Worm (Caenorhabditis elegans) whole organism, L2 larva: ENCODE results near the gene srbc-75.
"Not testable (repeated sequence)": the region's sequence is repeated elsewhere in the genome, so short reads cannot be mapped to it uniquely, and the experiment has no call there.

Source experiments
- F13H6.1 ChIP-seq: sonication (generic microtip); optimal IDR thresholded peaks from 2 replicates; lab custom pipeline; 2016; ENCODE audit warnings: missing genetic modification characterization, missing compliant biosample characterization
- R02D3.7 ChIP-seq: fragments of 150-350 bp; optimal IDR thresholded peaks from 2 replicates; lab custom pipeline; 2014; ENCODE audit warnings: missing biosample characterization, missing genetic modification characterization
- Y55F3AM.14 ChIP-seq: fragments of 200-800 bp; sonication (Bioruptor generic); optimal IDR thresholded peaks from 2 replicates; lab custom pipeline; 2018; ENCODE audit warnings: mild to moderate bottlenecking, missing genetic modification characterization, missing compliant biosample characterization
- ZK546.5 ChIP-seq: sonication (generic microtip); optimal IDR thresholded peaks from 2 replicates; lab custom pipeline; 2017; ENCODE audit warnings: missing biosample characterization, missing genetic modification characterization
- aly-2 ChIP-seq: fragments of 150-350 bp; optimal IDR thresholded peaks from 2 replicates; lab custom pipeline; 2014; ENCODE audit warnings: missing biosample characterization, missing genetic modification characterization
- ceh-16 ChIP-seq: fragments of 150-350 bp; optimal IDR thresholded peaks from 2 replicates; lab custom pipeline; 2014; ENCODE audit warnings: missing biosample characterization, missing genetic modification characterization
- ceh-82 ChIP-seq: fragments of 150-350 bp; optimal IDR thresholded peaks from 2 replicates; lab custom pipeline; 2014; ENCODE audit warnings: missing biosample characterization, missing genetic modification characterization
- crh-2 ChIP-seq: sonication (generic microtip); optimal IDR thresholded peaks from 2 replicates; lab custom pipeline; 2017; ENCODE audit warnings: missing biosample characterization, missing genetic modification characterization
- dmd-4 ChIP-seq: sonication (generic microtip); optimal IDR thresholded peaks from 2 replicates; lab custom pipeline; 2017; ENCODE audit warnings: missing biosample characterization, missing genetic modification characterization
- elt-3 ChIP-seq: sonication (generic microtip); optimal IDR thresholded peaks from 2 replicates; lab custom pipeline; 2017; ENCODE audit warnings: missing biosample characterization, missing genetic modification characterization
- gmeb-1 ChIP-seq: fragments of 150-350 bp; optimal IDR thresholded peaks from 2 replicates; lab custom pipeline; 2014; ENCODE audit warnings: missing biosample characterization, missing genetic modification characterization
- lin-13 ChIP-seq: fragments of 150-350 bp; optimal IDR thresholded peaks from 2 replicates; lab custom pipeline; 2014; ENCODE audit warnings: missing biosample characterization, missing genetic modification reagents, missing genetic modification characterization
- lsy-2 ChIP-seq, 2 experiments: fragments of 150-350 bp in 1 of 2; sonication (generic microtip) in 1 of 2; optimal IDR thresholded peaks; 2 replicates each; lab custom pipeline; 2014 to 2017; ENCODE audit warnings: missing biosample characterization in 2 of 2, missing genetic modification characterization in 2 of 2
- mab-5 ChIP-seq: fragments of 150-350 bp; optimal IDR thresholded peaks from 2 replicates; lab custom pipeline; 2014; ENCODE audit warnings: missing biosample characterization, missing genetic modification characterization
- nhr-11 ChIP-seq: fragments of 150-350 bp; optimal IDR thresholded peaks from 2 replicates; lab custom pipeline; 2014; ENCODE audit warnings: missing biosample characterization, missing genetic modification characterization
- nhr-12 ChIP-seq: fragments of 150-350 bp; optimal IDR thresholded peaks from 2 replicates; lab custom pipeline; 2014; ENCODE audit warnings: missing biosample characterization, missing genetic modification characterization
- nhr-129 ChIP-seq: fragments of 150-350 bp; optimal IDR thresholded peaks from 2 replicates; lab custom pipeline; 2014; ENCODE audit warnings: missing biosample characterization, missing genetic modification characterization
- nhr-21 ChIP-seq: fragments of 150-350 bp; optimal IDR thresholded peaks from 2 replicates; lab custom pipeline; 2014; ENCODE audit warnings: missing biosample characterization, missing genetic modification characterization
- nhr-23 ChIP-seq: fragments of 150-350 bp; optimal IDR thresholded peaks from 2 replicates; lab custom pipeline; 2014; ENCODE audit warnings: missing biosample characterization, missing genetic modification reagents, missing genetic modification characterization
- nhr-237 ChIP-seq: fragments of 150-350 bp; optimal IDR thresholded peaks from 2 replicates; lab custom pipeline; 2014; ENCODE audit warnings: missing biosample characterization, missing genetic modification characterization
- nhr-6 ChIP-seq: fragments of 150-350 bp; optimal IDR thresholded peaks from 2 replicates; lab custom pipeline; 2014; ENCODE audit warnings: missing biosample characterization, missing genetic modification characterization
- nhr-77 ChIP-seq: fragments of 150-350 bp; optimal IDR thresholded peaks from 2 replicates; lab custom pipeline; 2014; ENCODE audit warnings: missing biosample characterization, missing genetic modification characterization
- sem-4 ChIP-seq: fragments of 150-350 bp; optimal IDR thresholded peaks from 2 replicates; lab custom pipeline; 2014; ENCODE audit warnings: missing biosample characterization, missing genetic modification reagents, missing genetic modification characterization
- skn-1 ChIP-seq: sonication (generic microtip); optimal IDR thresholded peaks from 2 replicates; lab custom pipeline; 2017; ENCODE audit warnings: missing biosample characterization, missing genetic modification characterization
- sma-3 ChIP-seq: sonication (generic microtip); optimal IDR thresholded peaks from 2 replicates; lab custom pipeline; 2016; ENCODE audit warnings: missing genetic modification reagents, missing genetic modification characterization, missing compliant biosample characterization
- snpc-4 ChIP-seq: fragments of 150-350 bp; optimal IDR thresholded peaks from 2 replicates; lab custom pipeline; 2014; ENCODE audit warnings: missing biosample characterization, missing genetic modification characterization
- unc-39 ChIP-seq: fragments of 150-350 bp; optimal IDR thresholded peaks from 2 replicates; lab custom pipeline; 2014; ENCODE audit warnings: missing biosample characterization, missing genetic modification characterization
- unc-55 ChIP-seq: fragments of 150-350 bp; sonication (generic microtip); optimal IDR thresholded peaks from 3 replicates; lab custom pipeline; 2014; ENCODE audit warnings: missing biosample characterization, missing genetic modification reagents, missing genetic modification characterization
- zag-1 ChIP-seq: fragments of 150-350 bp; optimal IDR thresholded peaks from 2 replicates; lab custom pipeline; 2014; ENCODE audit warnings: missing biosample characterization, missing genetic modification characterization
- ztf-1 ChIP-seq: fragments of 200-800 bp; sonication (Bioruptor generic); conservative IDR thresholded peaks from 2 replicates; pipeline ENCODE4 v1.3.6; 2022; ENCODE audit warnings: missing genetic modification characterization, missing compliant biosample characterization
- ztf-11 ChIP-seq: sonication (generic microtip); optimal IDR thresholded peaks from 2 replicates; lab custom pipeline; 2017; ENCODE audit warnings: missing biosample characterization, missing genetic modification characterization
- ztf-4 ChIP-seq: fragments of 150-350 bp; optimal IDR thresholded peaks from 2 replicates; lab custom pipeline; 2014; ENCODE audit warnings: missing biosample characterization, missing genetic modification characterization

The srbc-75 gene

DNA sequence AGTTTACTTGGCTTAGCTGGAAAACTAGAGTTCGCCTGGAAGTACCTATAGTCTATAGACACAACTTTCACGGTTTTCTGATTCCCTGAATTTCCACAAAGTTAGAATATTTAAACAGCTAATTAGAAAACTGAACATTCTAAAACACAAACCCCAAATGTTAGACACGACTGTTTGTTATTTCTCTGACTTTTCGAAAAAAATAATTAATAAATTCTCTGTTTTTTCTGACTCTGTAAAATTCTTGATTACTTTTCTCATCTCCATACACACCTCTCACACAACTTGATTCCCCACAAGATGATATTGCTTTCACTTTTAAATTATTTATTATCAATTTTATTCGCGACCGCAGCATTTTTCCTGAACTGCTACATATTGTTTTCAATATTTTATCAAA lies at the start of gene srbc-75:
TSS of gene srbc-75 (plus strand) at position 301 of the 400 bp plus-strand sequence.
- TF ChIP-seq F13H6.1 (tag; lab: Kevin White, UChicago): no peak
- no peak for TF ChIP-seq R02D3.7 (tag; lab: Kevin White, UChicago)
- no peak for TF ChIP-seq nhr-21
- TF ChIP-seq crh-2: no peak
- no peak for TF ChIP-seq unc-39 (tag; lab: Kevin White, UChicago)
- no peak for TF ChIP-seq skn-1 (tag; lab: Kevin White, UChicago)
- TF ChIP-seq unc-55 (GFP tag; lab: Kevin White, UChicago): no peak
- no peak for TF ChIP-seq sma-3 (GFP tag; lab: Kevin White, UChicago)
- TF ChIP-seq elt-3 (tag; lab: Kevin White, UChicago): no peak
- no peak for TF ChIP-seq gmeb-1 (tag; lab: Kevin White, UChicago)
- TF ChIP-seq nhr-11 (tag; lab: Kevin White, UChicago): no peak
- no peak for TF ChIP-seq lsy-2 (tag; optimal IDR thresholded peaks at IDR 0.05; lab: Kevin White, UChicago)
- no peak for TF ChIP-seq zag-1 (tag; lab: Kevin White, UChicago)
- TF ChIP-seq snpc-4 (tag; lab: Kevin White, UChicago): no peak
- TF ChIP-seq ZK546.5 (tag; lab: Kevin White, UChicago): no peak

DNA sequence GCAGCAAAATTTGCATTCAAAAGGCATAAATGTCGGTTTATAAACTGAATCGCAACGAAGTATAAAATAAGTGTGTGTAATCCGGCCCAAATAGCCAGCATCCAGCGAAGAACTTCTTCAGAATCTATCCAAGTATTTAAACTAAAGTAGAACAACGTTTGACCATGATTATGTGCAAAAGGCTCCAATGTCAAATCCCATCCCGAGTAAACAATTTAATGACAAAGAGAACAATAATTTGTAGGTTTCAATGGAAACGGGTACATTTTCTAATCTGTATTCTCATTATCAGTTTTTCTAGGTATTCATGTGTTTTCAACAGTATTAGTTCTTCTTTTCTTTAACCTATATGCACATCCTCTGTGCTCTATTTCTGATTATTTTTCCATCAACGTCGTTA lies 45.9 kb upstream of the srbc-75 start, which contains the start of gene C41G6.12:
TSS of gene C41G6.12 (minus strand) at position 101 of the 400 bp plus-strand sequence.
- TF ChIP-seq nhr-6 (tag; lab: Kevin White, UChicago); ztf-1 (GFP tag; lab: Robert Waterston, UW); sem-4: not testable (repeated sequence)

DNA sequence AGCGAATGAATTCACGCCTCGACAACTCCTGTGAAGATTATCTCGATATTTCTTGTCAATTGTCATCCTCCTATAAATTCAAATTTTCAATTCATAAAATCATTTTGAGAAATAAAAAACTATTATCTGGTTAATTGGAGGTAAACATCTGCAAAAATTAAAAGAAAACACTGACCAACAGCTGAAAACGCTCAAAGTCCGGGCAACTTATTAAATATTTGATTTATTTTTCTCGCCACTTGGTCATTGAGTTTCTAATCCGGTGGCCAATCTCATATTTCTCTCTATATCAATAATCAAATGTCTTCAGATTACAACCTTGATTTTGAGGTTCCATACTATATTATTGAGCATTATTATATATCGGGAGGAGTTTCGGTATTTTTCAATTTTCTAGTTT lies 41.8 kb upstream of the srbc-75 start, which contains the start of gene sri-24:
TSS of gene sri-24 (plus strand) at position 301 of the 400 bp plus-strand sequence.
- not testable (repeated sequence) for TF ChIP-seq crh-2; F13H6.1 (tag; lab: Kevin White, UChicago); unc-39 (tag; lab: Kevin White, UChicago)

DNA sequence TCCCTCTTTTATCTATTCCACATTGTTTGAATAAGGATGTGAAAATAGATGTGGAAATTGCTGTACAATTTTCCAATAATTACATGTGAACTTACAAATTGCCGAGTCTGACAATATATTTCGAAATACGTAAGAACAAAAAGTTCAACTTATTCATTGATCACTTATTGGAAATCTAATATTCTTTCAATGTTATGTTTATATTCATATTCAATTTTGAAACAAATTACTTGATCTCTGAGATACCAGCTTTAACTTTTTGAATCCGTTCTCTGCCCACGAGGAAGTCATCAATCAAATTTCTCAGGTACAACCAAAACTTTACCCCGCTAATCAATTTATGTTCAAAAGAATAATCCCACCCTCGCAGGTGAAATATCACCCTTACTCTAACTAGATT lies 38.5 kb upstream of the srbc-75 start, which contains the start of gene sri-26:
TSS of gene sri-26 (plus strand) at position 301 of the 400 bp plus-strand sequence.
- TF ChIP-seq nhr-6 (tag; lab: Kevin White, UChicago); nhr-12; snpc-4 (tag; lab: Kevin White, UChicago): not testable (repeated sequence)

DNA sequence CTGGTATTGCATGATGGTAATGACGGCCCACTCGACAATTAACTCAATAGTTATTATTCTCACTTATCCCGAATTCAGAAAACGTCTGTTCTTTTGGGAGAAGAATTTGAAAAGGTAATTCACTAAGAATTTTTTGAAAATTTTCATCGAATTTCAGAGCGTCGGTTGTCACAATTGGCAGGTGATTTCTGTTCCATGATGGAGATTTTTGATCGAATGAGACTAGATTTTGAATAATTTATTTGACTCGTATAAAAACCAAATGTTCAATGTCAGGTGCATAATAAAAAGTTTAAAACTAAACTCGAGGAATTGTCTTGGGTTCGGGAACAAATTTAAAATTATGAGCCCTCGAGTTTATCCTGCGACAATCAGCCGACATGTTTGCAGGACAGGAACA lies 36.9 kb upstream of the srbc-75 start, which contains the start of gene sri-25:
TSS of gene sri-25 (plus strand) at position 301 of the 400 bp plus-strand sequence.
- TF ChIP-seq lsy-2 (tag; optimal IDR thresholded peaks at IDR 0.05; lab: Kevin White, UChicago) (no peak), unc-55 (GFP tag; lab: Kevin White, UChicago) (no peak), Y55F3AM.14 (GFP tag; lab: Kevin White, UChicago) (no peak), F13H6.1 (tag; lab: Kevin White, UChicago) (no peak), ztf-4 (no peak), ceh-16 (tag; lab: Kevin White, UChicago) (no peak)

DNA sequence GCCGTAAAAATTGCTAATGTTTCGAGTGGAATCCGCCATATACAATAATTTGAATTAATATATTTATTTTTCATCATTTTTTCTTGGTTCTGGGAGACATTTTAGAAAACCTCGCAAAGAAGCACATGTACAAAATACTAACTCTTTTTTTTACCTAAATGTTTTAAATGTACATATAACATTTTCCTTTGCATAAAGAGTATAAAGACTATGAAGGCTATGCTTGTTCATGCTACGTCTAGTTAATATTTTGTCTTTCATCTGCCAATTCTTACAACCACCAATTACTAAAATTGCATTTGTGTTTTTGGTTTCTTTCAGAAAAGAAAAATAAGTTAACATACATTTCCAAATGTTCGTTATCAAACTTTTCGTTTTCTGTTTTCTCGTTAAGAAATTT lies 32.3 kb upstream of the srbc-75 start, which contains the start of gene irld-25:
TSS of gene irld-25 (plus strand) at position 301 of the 400 bp plus-strand sequence.
- TF ChIP-seq ZK546.5 (tag; lab: Kevin White, UChicago) (no peak), ceh-82 (tag; lab: Kevin White, UChicago) (no peak), unc-55 (GFP tag; lab: Kevin White, UChicago) (no peak), sem-4 (no peak), ztf-4 (no peak), R02D3.7 (tag; lab: Kevin White, UChicago) (no peak), F13H6.1 (tag; lab: Kevin White, UChicago) (no peak), elt-3 (tag; lab: Kevin White, UChicago) (no peak), aly-2 (no peak), nhr-77 (tag; lab: Kevin White, UChicago) (no peak), nhr-129 (tag; lab: Kevin White, UChicago) (no peak), nhr-237 (tag; lab: Kevin White, UChicago) (no peak), mab-5 (no peak), ztf-11 (tag; lab: Kevin White, UChicago) (no peak)

DNA sequence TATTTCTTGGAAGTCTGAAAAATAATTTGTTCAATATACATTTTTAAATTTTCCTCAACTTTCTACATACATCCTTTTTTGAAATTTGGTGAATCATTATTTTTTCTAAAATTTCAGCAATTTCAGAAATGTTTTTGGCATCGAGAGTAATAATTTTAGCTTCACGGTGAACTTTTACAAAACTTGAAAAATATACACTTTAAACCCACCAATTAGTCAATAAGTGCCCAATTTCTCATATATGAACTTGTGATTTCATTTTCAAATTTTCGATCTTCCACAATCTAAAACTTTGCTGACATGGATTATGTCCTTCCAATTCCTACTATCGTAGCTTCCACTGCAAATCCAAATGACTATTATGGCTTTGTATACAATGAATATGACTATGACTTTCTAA lies 30.0 kb upstream of the srbc-75 start, which contains the start of gene srw-24:
TSS of gene srw-24 (plus strand) at position 301 of the 400 bp plus-strand sequence.
- no peak for TF ChIP-seq nhr-23 (tag; lab: Kevin White, UChicago)
- TF ChIP-seq nhr-129 (tag; lab: Kevin White, UChicago): no peak
- no peak for TF ChIP-seq lin-13 (GFP tag; lab: Kevin White, UChicago)
- TF ChIP-seq ztf-4: no peak
- no peak for TF ChIP-seq skn-1 (tag; lab: Kevin White, UChicago)
- no peak for TF ChIP-seq dmd-4 (tag; lab: Kevin White, UChicago)
- TF ChIP-seq zag-1 (tag; lab: Kevin White, UChicago): no peak
